Worm (Caenorhabditis elegans): ENCODE data around the gene D2062.5.

The D2062.5 gene

DNA sequence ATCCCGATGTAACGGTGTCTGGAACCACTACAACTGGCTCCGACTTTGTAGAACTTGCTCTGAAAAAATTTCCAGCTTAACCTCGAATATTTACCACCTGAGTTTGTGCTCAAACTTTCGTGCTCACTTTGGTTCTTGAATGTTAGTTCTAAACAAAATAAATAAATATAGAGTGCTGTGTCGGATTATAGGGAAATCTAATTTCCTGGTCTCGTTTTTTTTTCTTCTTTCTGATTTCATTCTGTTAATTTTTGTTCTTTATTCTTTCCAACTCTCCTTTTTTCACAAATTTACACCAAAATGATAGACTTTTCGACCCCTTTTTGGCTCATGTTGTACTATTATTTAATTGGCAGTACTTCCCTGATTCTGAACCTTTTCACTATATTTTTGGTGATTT, 6.7 kb downstream of the D2062.5 start, which contains the start of gene sri-37:
Gene sri-37, plus strand, starts transcription at position 301 of the 400 bp plus-strand sequence.
- TF ChIP-seq pha-2 (tag; optimal IDR thresholded peaks at IDR 0.05) (no peak), ahr-1 (tag; optimal IDR thresholded peaks at IDR 0.05) (no peak), pqm-1 (tag; optimal IDR thresholded peaks at IDR 0.05) (no peak), tbx-2 (tag; optimal IDR thresholded peaks at IDR 0.05) (no peak), dmd-4 (tag; optimal IDR thresholded peaks at IDR 0.05; ENCODE audit: borderline replicate concordance) (no peak), ceh-14 (tag; optimal IDR thresholded peaks at IDR 0.05) (no peak), ceh-34 (tag; optimal IDR thresholded peaks at IDR 0.05) (no peak), pha-4 (tag; optimal IDR thresholded peaks at IDR 0.05) (no peak), ttx-3 (tag; optimal IDR thresholded peaks at IDR 0.05) (no peak), ztf-16 (tag; optimal IDR thresholded peaks at IDR 0.05) (no peak)

DNA sequence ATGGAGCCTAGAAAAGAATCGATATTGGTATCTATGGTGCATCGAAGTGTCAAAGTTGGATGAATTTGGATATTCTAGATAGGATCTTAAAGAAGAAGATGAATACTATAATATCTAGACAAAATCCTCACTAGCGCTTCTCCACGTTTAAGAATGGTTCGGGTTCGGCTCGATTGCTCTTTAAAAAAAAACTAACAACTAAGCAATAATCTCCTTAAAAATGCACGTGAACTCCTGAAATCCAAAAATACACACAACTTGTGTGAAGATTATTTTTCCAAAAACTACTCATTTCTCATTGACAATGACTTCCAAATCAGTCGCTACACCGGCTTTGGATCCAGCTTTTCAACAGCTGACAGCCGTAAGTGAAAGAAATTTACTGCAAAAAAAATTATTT, 8.6 kb downstream of the D2062.5 start, which contains the start of gene D2062.1:
Gene D2062.1, plus strand, starts transcription at position 301 of the 400 bp plus-strand sequence.
- no peak for TF ChIP-seq ceh-6 (GFP tag; optimal IDR thresholded peaks at IDR 0.05)
- no peak for TF ChIP-seq sdc-2 (tag; optimal IDR thresholded peaks at IDR 0.05)
- no peak for TF ChIP-seq K02D7.2 (tag; optimal IDR thresholded peaks at IDR 0.05)

DNA sequence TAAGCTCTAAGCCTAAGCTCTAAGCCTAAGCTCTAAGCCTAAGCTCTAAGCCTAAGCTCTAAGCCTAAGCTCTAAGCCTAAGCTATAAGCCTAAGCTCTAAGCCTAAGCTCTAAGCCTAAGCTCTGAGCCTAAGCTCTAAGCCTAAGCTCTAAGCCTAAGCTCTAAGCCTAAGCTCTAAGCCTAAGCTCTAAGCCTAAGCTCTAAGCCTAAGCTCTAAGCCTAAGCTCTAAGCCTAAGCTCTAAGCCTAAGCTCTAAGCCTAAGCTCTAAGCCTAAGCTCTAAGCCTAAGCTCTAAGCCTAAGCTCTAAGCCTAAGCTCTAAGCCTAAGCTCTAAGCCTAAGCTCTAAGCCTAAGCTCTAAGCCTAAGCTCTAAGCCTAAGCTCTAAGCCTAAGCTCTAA, 9.6 kb downstream of the D2062.5 start:
- TF ChIP-seq dve-1 (tag; optimal IDR thresholded peaks at IDR 0.05): peak; percentile 89

DNA sequence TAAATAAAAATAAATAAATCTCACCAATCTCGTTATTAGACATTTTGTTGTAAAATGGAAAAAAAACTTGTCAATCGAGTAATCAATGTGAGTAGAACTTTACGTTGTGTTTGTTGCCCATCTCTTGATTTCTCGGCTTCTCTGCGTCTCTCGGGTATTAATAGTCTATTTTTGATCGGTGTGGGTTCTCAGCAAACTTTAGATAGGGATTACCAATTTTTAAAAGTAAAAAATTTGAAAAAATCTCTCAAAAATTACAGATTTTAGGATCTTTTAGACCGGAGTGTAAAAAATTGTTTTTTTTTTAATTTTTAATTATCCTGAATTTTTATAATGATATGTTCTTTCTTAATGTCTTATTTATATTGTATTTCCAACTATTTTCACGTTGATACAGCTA, 14.8 kb downstream of the D2062.5 start, which contains the start of gene F22E5.21:
Gene F22E5.21, minus strand, starts transcription at position 101 of the 400 bp plus-strand sequence.
- no peak for TF ChIP-seq pros-1 (tag; optimal IDR thresholded peaks at IDR 0.05)
- no peak for TF ChIP-seq madf-2 (tag; optimal IDR thresholded peaks at IDR 0.05)
- TF ChIP-seq pqm-1 (tag; optimal IDR thresholded peaks at IDR 0.05): no peak
- TF ChIP-seq sox-2 (GFP tag; IDR thresholded peaks at IDR 0.05): no peak
- no peak for TF ChIP-seq ahr-1 (tag; optimal IDR thresholded peaks at IDR 0.05)
- TF ChIP-seq zip-5 (tag; optimal IDR thresholded peaks at IDR 0.05): no peak
- no peak for TF ChIP-seq ceh-45 (GFP tag; IDR thresholded peaks at IDR 0.05)
- TF ChIP-seq tbx-7 (tag; optimal IDR thresholded peaks at IDR 0.05): no peak
- TF ChIP-seq ceh-14 (tag; optimal IDR thresholded peaks at IDR 0.05): no peak
- no peak for TF ChIP-seq mec-3 (tag; optimal IDR thresholded peaks at IDR 0.05; ENCODE audit: borderline replicate concordance)
- TF ChIP-seq F13H6.1 (tag; optimal IDR thresholded peaks at IDR 0.05): no peak
- no peak for TF ChIP-seq dve-1 (tag; optimal IDR thresholded peaks at IDR 0.05)
- TF ChIP-seq hlh-15 (tag; optimal IDR thresholded peaks at IDR 0.05): no peak
- no peak for TF ChIP-seq hlh-6 (tag; optimal IDR thresholded peaks at IDR 0.05)
- no peak for TF ChIP-seq ttx-3 (tag; optimal IDR thresholded peaks at IDR 0.05)

DNA sequence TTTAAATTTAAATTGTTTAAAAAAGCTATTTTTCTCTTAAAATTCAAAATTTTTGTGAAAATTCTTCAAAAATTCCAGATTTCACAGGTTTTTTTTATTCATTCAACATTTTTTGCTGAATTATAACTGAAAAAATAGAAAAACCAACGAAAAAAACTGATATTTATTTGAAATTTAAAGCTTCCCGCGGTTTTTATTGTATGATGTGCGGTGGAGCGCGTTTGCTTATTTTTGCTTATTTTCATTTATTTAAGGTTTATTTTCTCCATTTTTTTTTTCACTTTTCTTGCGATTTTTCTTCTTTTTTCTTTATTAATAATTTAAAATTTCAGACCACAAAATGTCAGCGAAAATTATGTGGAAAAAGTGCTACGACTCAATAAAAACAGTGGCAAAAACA, 15.5 kb downstream of the D2062.5 start, which contains the start of gene F22E5.9:
Gene F22E5.9, plus strand, starts transcription at position 327 of the 400 bp plus-strand sequence.
- TF ChIP-seq ets-4 (tag; optimal IDR thresholded peaks at IDR 0.05): no peak
- no peak for TF ChIP-seq C38D4.7 (GFP tag; optimal IDR thresholded peaks at IDR 0.05)
- TF ChIP-seq eyg-1 (tag; optimal IDR thresholded peaks at IDR 0.05): no peak
- TF ChIP-seq nfya-1 (tag; optimal IDR thresholded peaks at IDR 0.05): no peak
- TF ChIP-seq ceh-9 (tag; optimal IDR thresholded peaks at IDR 0.05): no peak
- no peak for TF ChIP-seq unc-55 (GFP tag; optimal IDR thresholded peaks at IDR 0.05)
- TF ChIP-seq hlh-30 (tag; optimal IDR thresholded peaks at IDR 0.05; ENCODE audit: insufficient read depth): no peak
- no peak for TF ChIP-seq unc-3 (GFP tag; conservative IDR thresholded peaks at IDR 0.05)
- TF ChIP-seq unc-3 (tag; optimal IDR thresholded peaks at IDR 0.05): no peak
- no peak for TF ChIP-seq ceh-18 (tag; optimal IDR thresholded peaks at IDR 0.05)
- TF ChIP-seq zip-5 (tag; optimal IDR thresholded peaks at IDR 0.05): no peak
- TF ChIP-seq madf-2 (tag; optimal IDR thresholded peaks at IDR 0.05): no peak
- TF ChIP-seq gmeb-2 (tag; optimal IDR thresholded peaks at IDR 0.05): no peak
- no peak for TF ChIP-seq hlh-6 (tag; optimal IDR thresholded peaks at IDR 0.05)

All from whole organism, late embryonic.